In the genomic region with DNA sequence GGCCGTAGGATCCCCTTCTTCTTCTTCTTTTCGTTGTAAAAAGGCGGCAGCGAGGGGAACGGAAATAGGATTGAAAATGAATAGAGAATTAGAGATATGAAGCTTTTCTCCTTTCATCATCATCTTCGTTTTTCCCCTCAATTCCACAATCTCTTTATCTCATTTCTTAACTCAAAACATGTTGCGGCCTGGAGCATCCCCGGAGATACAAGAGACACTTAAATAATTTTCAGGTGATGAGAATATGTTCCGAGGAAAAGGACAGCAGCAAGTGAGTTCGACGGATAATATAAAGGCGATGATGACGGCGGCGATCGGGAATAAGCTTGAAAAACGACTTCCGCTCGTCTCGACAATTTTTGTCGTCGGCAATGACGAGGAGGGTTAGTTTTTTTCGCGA, we compare ENCODE assay signal across 5 worm cellular contexts.
TF ChIP-seq lines count a peak whose summit lies in the region.

A gene (minus strand): TSS at position 101 of the 400 bp plus-strand sequence.
A gene (plus strand): TSS at position 233 of the 400 bp plus-strand sequence.

TF ChIP-seq in whole organism, L1 larva, 84 proteins besides CTCF, POLR2A, EP300 and RAD21:
- TF ChIP-seq lin-14 (GFP tag; optimal IDR thresholded peaks at IDR 0.05; lab: Kevin White, UChicago) (peak; percentile 47), zip-4 (GFP tag; optimal IDR thresholded peaks at IDR 0.05; lab: Kevin White, UChicago) (no peak), dsc-1 (tag; optimal IDR thresholded peaks at IDR 0.05; lab: Kevin White, UChicago) (peak; percentile 64), rnt-1 (tag; optimal IDR thresholded peaks at IDR 0.05; lab: Kevin White, UChicago) (peak; percentile 22)

TF ChIP-seq in whole organism, L2 larva, 48 proteins besides CTCF, POLR2A, EP300 and RAD21:
- no peak for TF ChIP-seq nhr-25 (tag; optimal IDR thresholded peaks at IDR 0.05; lab: Kevin White, UChicago)
- TF ChIP-seq nhr-21 (tag; optimal IDR thresholded peaks at IDR 0.05; lab: Kevin White, UChicago): no peak
- TF ChIP-seq peb-1 (tag; optimal IDR thresholded peaks at IDR 0.05; lab: Kevin White, UChicago): no peak
- TF ChIP-seq Y55F3AM.14 (GFP tag; optimal IDR thresholded peaks at IDR 0.05; lab: Kevin White, UChicago): no peak
- no peak for TF ChIP-seq fos-1 (tag; optimal IDR thresholded peaks at IDR 0.05; lab: Kevin White, UChicago)
- peak; percentile 42 for TF ChIP-seq nhr-129 (tag; optimal IDR thresholded peaks at IDR 0.05; lab: Kevin White, UChicago)
- no peak for TF ChIP-seq snpc-4 (tag; optimal IDR thresholded peaks at IDR 0.05; lab: Kevin White, UChicago)
- no peak for TF ChIP-seq zag-1 (tag; optimal IDR thresholded peaks at IDR 0.05; lab: Kevin White, UChicago)

TF ChIP-seq in whole organism, L4 larva, 104 proteins besides CTCF, POLR2A, EP300 and RAD21:
- TF ChIP-seq unc-39 (tag; optimal IDR thresholded peaks at IDR 0.05; lab: Kevin White, UChicago) (no peak), aha-1 (tag; lab: Kevin White, UChicago) (peak; percentile 47)

TF ChIP-seq in whole organism, mixed stage, embryonic, 35 proteins besides CTCF, POLR2A, EP300 and RAD21:
- TF ChIP-seq unc-120 (tag; optimal IDR thresholded peaks at IDR 0.05; lab: Kevin White, UChicago; ENCODE audit: poor library complexity, severe bottlenecking) (peak; percentile 56), ces-1 (GFP tag; optimal IDR thresholded peaks at IDR 0.05; lab: Kevin White, UChicago) (peak; percentile 1), lsy-2 (tag; optimal IDR thresholded peaks at IDR 0.05; lab: Kevin White, UChicago) (no peak), elt-1 (tag; optimal IDR thresholded peaks at IDR 0.05; lab: Kevin White, UChicago; ENCODE audit: borderline replicate concordance, insufficient read depth) (no peak)

TF ChIP-seq in whole organism, young adult, 124 proteins besides CTCF, POLR2A, EP300 and RAD21:
- TF ChIP-seq ztf-28 (GFP tag; IDR thresholded peaks at IDR 0.05; lab: Robert Waterston, UW): 0 out of 2 replicates have a peak, but pooled peaks have one; percentile 39
- no peak for TF ChIP-seq nfya-2 (GFP tag; IDR thresholded peaks at IDR 0.05; lab: Robert Waterston, UW)
